Fruit fly (Drosophila melanogaster): ENCODE data around the gene CG10738.
A peak's percentile ranks its signal among the peaks of the same experiment; 100 is the strongest.

CG10738 gene

DNA sequence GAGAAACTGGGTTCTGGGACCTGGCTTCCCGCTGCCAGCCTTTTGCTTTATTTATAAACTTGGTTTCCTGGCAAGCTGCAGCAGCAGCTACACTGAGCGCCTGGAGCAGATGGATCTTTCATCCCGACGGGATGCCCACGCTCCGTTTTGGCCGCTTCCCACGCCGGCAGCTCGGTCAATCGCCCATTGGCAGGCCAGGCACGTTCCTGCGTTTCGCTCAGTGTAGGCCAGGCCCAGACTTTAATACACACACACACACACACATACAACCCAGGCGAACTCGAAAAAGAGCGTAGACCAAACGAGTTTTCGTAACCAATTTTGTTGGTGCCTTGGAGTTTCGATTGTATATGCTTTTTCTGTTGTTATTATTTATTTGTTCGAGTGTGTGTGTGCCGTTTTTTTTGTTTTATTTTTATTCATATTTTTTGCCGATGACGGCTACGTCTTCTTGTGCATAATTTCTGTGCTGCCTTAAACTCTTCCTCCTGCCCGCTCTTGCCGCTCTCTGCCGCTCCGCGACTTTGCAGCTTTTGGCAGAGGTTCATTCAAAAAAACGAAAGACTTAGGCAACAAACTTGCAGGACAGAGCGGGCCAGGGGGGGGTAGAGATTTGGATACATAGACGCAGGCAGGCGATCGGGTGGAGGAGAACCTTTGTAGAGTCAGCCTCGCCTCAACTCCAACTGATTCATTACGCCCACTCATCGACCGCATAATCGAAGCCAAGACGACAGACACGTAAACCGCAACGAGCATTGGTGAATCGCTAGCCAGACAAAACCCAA, 49.6 kb downstream of the CG10738 start (continued):
- TF ChIP-seq Hr38 (GFP tag; optimal IDR thresholded peaks at IDR 0.05), result no peak
- TF ChIP-seq salr (GFP tag; optimal IDR thresholded peaks at IDR 0.05), result peak; percentile 59 to 81
- TF ChIP-seq CG11902 (GFP tag; optimal IDR thresholded peaks at IDR 0.05), result peak; percentile 67
- peak; percentile 87 for TF ChIP-seq CG6163 (GFP tag; IDR thresholded peaks at IDR 0.05)
- TF ChIP-seq CG10669 (GFP tag; optimal IDR thresholded peaks at IDR 0.05), result peak; percentile 80
- peak; percentile 82 for TF ChIP-seq Ets96B (tag; optimal IDR thresholded peaks at IDR 0.05)
- peak; percentile 61 for TF ChIP-seq CG8319 (GFP tag; optimal IDR thresholded peaks at IDR 0.05)
- peak; percentile 54 for TF ChIP-seq CG34406 (GFP tag; optimal IDR thresholded peaks at IDR 0.05)
- peak; percentile 82 for TF ChIP-seq CG6854 (GFP tag; optimal IDR thresholded peaks at IDR 0.05)
- peak; percentile 89 for TF ChIP-seq Met (GFP tag; optimal IDR thresholded peaks at IDR 0.05)
- TF ChIP-seq acj6 (GFP tag; optimal IDR thresholded peaks at IDR 0.05), result no peak
- TF ChIP-seq CG3919 (GFP tag; optimal IDR thresholded peaks at IDR 0.05), result peak; percentile 87
- TF ChIP-seq CG31627 (GFP tag; optimal IDR thresholded peaks at IDR 0.05), result peak; percentile 86
- peak; percentile 85 for TF ChIP-seq Smox (GFP tag; optimal IDR thresholded peaks at IDR 0.05)
- TF ChIP-seq ss (GFP tag; optimal IDR thresholded peaks at IDR 0.05), result peak; percentile 78 to 90
- peak; percentile 86 for TF ChIP-seq topi (GFP tag; optimal IDR thresholded peaks at IDR 0.05)
- TF ChIP-seq CG16779 (tag; optimal IDR thresholded peaks at IDR 0.05), result peak; percentile 82
- TF ChIP-seq CG4318 (GFP tag; optimal IDR thresholded peaks at IDR 0.05), result no peak
- TF ChIP-seq Ets21C (GFP tag; optimal IDR thresholded peaks at IDR 0.05), result no peak
- TF ChIP-seq cyc (GFP tag; optimal IDR thresholded peaks at IDR 0.05), result peak; percentile 87
- TF ChIP-seq Hr4 (GFP tag; optimal IDR thresholded peaks at IDR 0.05), result no peak
- TF ChIP-seq spab (GFP tag; optimal IDR thresholded peaks at IDR 0.05), result peak; percentile 78
- peak; percentile 89 for TF ChIP-seq CG6808 (GFP tag; optimal IDR thresholded peaks at IDR 0.05)
- peak; percentile 81 for TF ChIP-seq Hr39 (GFP tag; optimal IDR thresholded peaks at IDR 0.05)
- TF ChIP-seq pdm3 (GFP tag; optimal IDR thresholded peaks at IDR 0.05), result no peak
- TF ChIP-seq dac (GFP tag; optimal IDR thresholded peaks at IDR 0.05), result peak; percentile 66
- TF ChIP-seq Gug (GFP tag; IDR thresholded peaks at IDR 0.05), result peak; percentile 46; the same call in 1 of the 2 replicates

DNA sequence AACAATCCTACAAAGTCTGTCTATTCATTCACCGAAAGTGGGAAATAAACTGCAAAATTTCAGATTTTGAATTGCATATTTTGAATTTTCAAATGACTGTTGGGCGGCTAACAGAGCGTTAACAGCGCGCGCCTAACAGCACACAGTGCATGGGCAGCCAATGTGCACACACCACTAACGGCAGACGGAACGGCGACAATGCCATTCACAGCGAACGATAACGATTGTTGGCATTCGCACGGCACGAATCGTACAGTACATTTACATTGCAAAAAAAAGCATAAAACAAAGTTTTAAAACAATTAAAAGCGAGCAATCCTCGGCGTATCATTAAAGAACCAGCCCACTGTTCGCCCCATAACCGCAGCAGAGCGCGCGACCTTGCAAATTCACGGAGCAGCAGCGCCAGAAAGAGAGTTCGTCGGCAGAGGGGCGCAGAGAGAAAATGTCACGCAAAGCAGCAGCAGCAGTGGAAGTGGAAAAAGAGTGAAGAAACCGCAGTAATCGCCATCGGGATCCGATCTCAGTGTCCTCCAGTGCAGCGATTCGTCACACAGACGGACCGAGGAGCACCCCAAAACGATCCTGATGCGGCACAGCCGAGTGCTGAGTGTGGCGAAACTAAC, 52.0 kb downstream of the CG10738 start, which contains the start of gene Spt20:
Spt20 (plus strand) TSS at position 224 of the 626 bp plus-strand sequence.
- TF ChIP-seq Ets21C (GFP tag; optimal IDR thresholded peaks at IDR 0.05) (no peak), Lpt (GFP tag; optimal IDR thresholded peaks at IDR 0.05) (no peak), eg (GFP tag; IDR thresholded peaks at IDR 0.05) (no peak), esn (GFP tag; optimal IDR thresholded peaks at IDR 0.05) (no peak), salr (GFP tag; optimal IDR thresholded peaks at IDR 0.05) (no peak), CG3032 (tag; optimal IDR thresholded peaks at IDR 0.05) (no peak), CG15336 (GFP tag; IDR thresholded peaks at IDR 0.05) (0 out of 2 replicates have a peak, but pooled peaks have one; percentile 17), CG6163 (GFP tag; IDR thresholded peaks at IDR 0.05) (peak; percentile 26; the same call in 1 of the 3 replicates), CG6854 (GFP tag; optimal IDR thresholded peaks at IDR 0.05) (no peak), Gug (GFP tag; IDR thresholded peaks at IDR 0.05) (0 out of 2 replicates have a peak, but pooled peaks have one; percentile 18), CG34406 (GFP tag; optimal IDR thresholded peaks at IDR 0.05) (no peak), CG32006 (GFP tag; optimal IDR thresholded peaks at IDR 0.05) (no peak), Blimp-1 (GFP tag; optimal IDR thresholded peaks at IDR 0.05) (no peak), Hr38 (GFP tag; optimal IDR thresholded peaks at IDR 0.05) (no peak)

DNA sequence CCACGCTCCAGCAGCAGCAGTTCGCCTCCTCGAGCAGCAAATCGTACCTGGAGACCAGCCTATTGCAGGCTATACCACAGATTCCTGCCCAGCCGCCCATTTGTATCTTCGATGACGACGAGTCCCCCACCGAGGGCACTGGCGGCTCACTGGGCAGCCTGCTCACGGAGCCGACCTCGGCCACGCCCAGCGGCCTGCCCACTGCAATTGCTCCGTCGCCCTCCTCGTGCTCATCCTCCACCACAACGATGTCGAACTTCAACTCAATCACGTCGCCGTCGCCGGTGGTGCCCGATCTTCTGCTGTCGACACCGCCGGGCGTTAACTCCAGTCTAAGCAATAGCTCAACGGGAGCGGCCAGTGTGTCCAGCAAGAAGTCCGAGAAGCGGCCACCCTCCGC, 53.1 kb downstream of the CG10738 start:
- TF ChIP-seq CG8632 (GFP tag; optimal IDR thresholded peaks at IDR 0.05) (no peak), CG34406 (GFP tag; optimal IDR thresholded peaks at IDR 0.05) (no peak), CG16779 (tag; optimal IDR thresholded peaks at IDR 0.05) (no peak), Eip78C (GFP tag) (no peak), CG6163 (GFP tag; IDR thresholded peaks at IDR 0.05) (no peak), Sox102F (GFP tag; optimal IDR thresholded peaks at IDR 0.05) (no peak), CG10631 (GFP tag; optimal IDR thresholded peaks at IDR 0.05) (no peak), CG3032 (tag; optimal IDR thresholded peaks at IDR 0.05) (no peak), CG10669 (GFP tag; optimal IDR thresholded peaks at IDR 0.05) (no peak), dsx (GFP tag; optimal IDR thresholded peaks at IDR 0.05; ENCODE audit: poor library complexity, severe bottlenecking) (no peak), CG8119 (GFP tag; IDR thresholded peaks at IDR 0.05) (no peak)
